Worm (Caenorhabditis elegans) whole organism, midembryonic: ENCODE data around the gene C28D4.4.

Experiments
- T22C8.4 ChIP-seq: fragments of 200-800 bp; sonication (Bioruptor generic); IDR thresholded peaks from 2 replicates; pipeline ENCODE4 v1.3.6; 2022; ENCODE audit warnings: missing genetic modification characterization, missing compliant biosample characterization
- cog-1 ChIP-seq: sonication (generic microtip); optimal IDR thresholded peaks from 2 replicates; lab custom pipeline; 2016; ENCODE audit warnings: missing genetic modification characterization, missing compliant biosample characterization
- flt-1 ChIP-seq: fragments of 200-800 bp; sonication (Bioruptor generic); IDR thresholded peaks from 2 replicates; pipeline ENCODE4 v1.3.6; 2022; ENCODE audit warnings: missing genetic modification characterization, missing compliant biosample characterization
- klf-2 ChIP-seq: fragments of 200-800 bp; sonication (Bioruptor generic); conservative IDR thresholded peaks from 2 replicates; pipeline ENCODE4 v1.3.6; 2022; ENCODE audit warnings: missing genetic modification reagents, missing genetic modification characterization, missing compliant biosample characterization
- med-1 ChIP-seq: sonication (generic microtip); optimal IDR thresholded peaks from 2 replicates; lab custom pipeline; 2017; ENCODE audit warnings: missing genetic modification characterization, mild to moderate bottlenecking, missing compliant biosample characterization, antibody characterized with exemption, missing genetic modification reagents; ENCODE audit not compliant: insufficient read depth
- ref-1 ChIP-seq: fragments of 200-800 bp; sonication (Bioruptor generic); conservative IDR thresholded peaks from 2 replicates; pipeline ENCODE4 v1.3.6; 2022; ENCODE audit warnings: missing genetic modification reagents, missing genetic modification characterization, missing compliant biosample characterization
- tab-1 ChIP-seq: fragments of 200-800 bp; sonication (Bioruptor generic); IDR thresholded peaks from 2 replicates; pipeline ENCODE4 v1.3.6; 2022; ENCODE audit warnings: missing genetic modification characterization, missing compliant biosample characterization
- ztf-23 ChIP-seq: fragments of 200-800 bp; sonication (Bioruptor generic); IDR thresholded peaks from 2 replicates; pipeline ENCODE4 v1.3.6; 2022; ENCODE audit warnings: missing genetic modification reagents, missing genetic modification characterization, missing compliant biosample characterization
- ztf-29 ChIP-seq: fragments of 200-800 bp; sonication (Bioruptor generic); IDR thresholded peaks from 2 replicates; pipeline ENCODE4 v1.3.6; 2022; ENCODE audit warnings: missing genetic modification reagents, missing genetic modification characterization, missing compliant biosample characterization

C28D4.4 gene

ce11 chrIV:9709205-9709604, 35.6 kb downstream of the C28D4.4 start, which contains the start of gene ant-1.3:
TSS of gene ant-1.3 (minus strand) at chrIV:9709305.
- no peak for TF ChIP-seq ztf-23 (GFP tag; lab: Robert Waterston, UW)
- TF ChIP-seq ztf-29, result no peak

- TF ChIP-seq klf-2 (GFP tag; lab: Robert Waterston, UW) (no peak), med-1 (no peak), tab-1 (no peak), ztf-23 (GFP tag; lab: Robert Waterston, UW) (no peak), ref-1 (GFP tag; lab: Robert Waterston, UW) (no peak), cog-1 (tag; lab: Kevin White, UChicago) (no peak), ztf-29 (no peak), T22C8.4 (no peak), flt-1 (no peak)
Measured at ce11 chrIV:9706704-9707197, 38.1 kb downstream of the C28D4.4 start, which contains the start of the genes dcaf-1 and dph-3. TSS of gene dcaf-1 (minus strand) at chrIV:9706723. TSS of gene dph-3 (plus strand) at chrIV:9707147.

ce11 chrIV:9699062-9699461, 45.7 kb downstream of the C28D4.4 start:
- TF ChIP-seq T22C8.4 (no peak), ref-1 (GFP tag; lab: Robert Waterston, UW) (no peak), cog-1 (tag; lab: Kevin White, UChicago) (no peak), flt-1 (no peak), tab-1 (no peak), ztf-29 (no peak), klf-2 (GFP tag; lab: Robert Waterston, UW) (no peak), ztf-23 (GFP tag; lab: Robert Waterston, UW) (no peak)

ce11 chrIV:9697869-9698268, 46.9 kb downstream of the C28D4.4 start:
- TF ChIP-seq T22C8.4 (no peak), ztf-29 (no peak), med-1 (no peak), flt-1 (no peak), tab-1 (no peak), cog-1 (tag; lab: Kevin White, UChicago) (no peak)

ce11 chrIV:9696513-9696912, 48.3 kb downstream of the C28D4.4 start:
- TF ChIP-seq flt-1 (no peak), ztf-29 (no peak), klf-2 (GFP tag; lab: Robert Waterston, UW) (no peak), cog-1 (tag; lab: Kevin White, UChicago) (no peak)
